Fruit fly (Drosophila melanogaster): ENCODE measurements around the gene CG6026.

DNA sequence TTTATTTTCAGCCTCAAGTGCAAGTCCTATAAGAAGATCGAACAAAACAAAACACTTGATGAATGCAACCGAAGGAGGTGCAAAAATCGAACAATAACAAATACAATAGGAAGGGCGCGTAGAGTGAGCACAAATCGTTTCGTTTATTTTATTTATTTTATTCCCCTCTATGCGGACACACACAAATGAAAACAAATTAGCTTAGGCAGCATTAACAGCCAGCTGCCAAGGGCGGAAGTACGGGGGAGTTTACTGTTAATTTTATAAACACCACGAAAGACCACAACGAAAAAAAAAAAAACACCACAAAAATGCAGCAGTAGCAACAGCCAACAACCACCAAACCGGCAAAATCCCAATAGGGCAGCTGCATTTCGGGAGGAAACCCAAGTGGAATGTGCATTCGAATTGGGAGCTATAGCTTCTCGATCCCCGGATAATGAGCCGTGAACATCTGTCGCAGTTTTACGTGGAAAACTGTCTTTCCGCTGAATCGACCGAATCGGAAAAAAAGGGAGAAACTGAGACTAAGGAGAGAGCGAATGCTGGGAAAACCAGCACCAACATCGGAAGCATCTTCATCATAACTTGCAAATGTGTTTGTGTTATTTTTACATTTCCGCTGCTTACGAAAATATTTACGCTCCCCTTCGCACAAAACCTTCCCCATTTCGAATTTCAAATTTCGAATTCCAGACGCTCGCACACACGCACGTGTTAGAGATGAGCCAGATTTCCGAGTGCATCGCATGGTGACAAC, 59.2 kb downstream of the CG6026 start:
- no peak for TF ChIP-seq GATAe (GFP tag; conservative IDR thresholded peaks at IDR 0.05)
- TF ChIP-seq Ets97D (GFP tag; optimal IDR thresholded peaks at IDR 0.05): no peak
- TF ChIP-seq HLHmδ (GFP tag; optimal IDR thresholded peaks at IDR 0.05): no peak
- no peak for TF ChIP-seq CG7556 (GFP tag; optimal IDR thresholded peaks at IDR 0.05)
- no peak for TF ChIP-seq CG2875 (GFP tag; optimal IDR thresholded peaks at IDR 0.05)
- TF ChIP-seq CG10267 (tag; optimal IDR thresholded peaks at IDR 0.05): no peak
- TF ChIP-seq trh (GFP tag; optimal IDR thresholded peaks at IDR 0.05): no peak
